Worm (Caenorhabditis elegans) whole organism, late embryonic: ENCODE measurements around the gene sdz-21.
A peak's percentile ranks its signal among the peaks of the same experiment; 100 is the strongest.

Experiments
- C08G9.2 ChIP-seq: sonication (generic microtip); optimal IDR thresholded peaks from 2 replicates; lab custom pipeline; 2016; ENCODE audit warnings: mild to moderate bottlenecking, missing genetic modification characterization, moderate library complexity, missing compliant biosample characterization
- F13H6.1 ChIP-seq: sonication (generic microtip); optimal IDR thresholded peaks from 2 replicates; lab custom pipeline; 2016; ENCODE audit warnings: missing genetic modification characterization, missing compliant biosample characterization
- K09A11.1 ChIP-seq: sonication (generic microtip); optimal IDR thresholded peaks from 2 replicates; lab custom pipeline; 2017; ENCODE audit warnings: antibody characterized with exemption, mild to moderate bottlenecking, missing genetic modification characterization, missing compliant biosample characterization; ENCODE audit not compliant: insufficient read depth
- T23F11.4 ChIP-seq: fragments of 200-800 bp; sonication (Bioruptor generic); optimal IDR thresholded peaks from 2 replicates; lab custom pipeline; 2018; ENCODE audit warnings: mild to moderate bottlenecking, missing genetic modification characterization, missing compliant biosample characterization
- Y22D7AL.16 ChIP-seq: sonication (generic microtip); optimal IDR thresholded peaks from 2 replicates; lab custom pipeline; 2016; ENCODE audit warnings: missing genetic modification characterization, missing compliant biosample characterization
- ama-1 ChIP-seq: fragments of 150-350 bp; optimal IDR thresholded peaks from 2 replicates; lab custom pipeline; 2014
- ceh-14 ChIP-seq: sonication (generic microtip); optimal IDR thresholded peaks from 2 replicates; lab custom pipeline; 2016; ENCODE audit warnings: missing genotype, missing genetic modification characterization, missing compliant biosample characterization
- ceh-18 ChIP-seq: sonication (generic microtip); optimal IDR thresholded peaks from 2 replicates; lab custom pipeline; 2016; ENCODE audit warnings: missing genetic modification characterization, missing compliant biosample characterization
- ceh-19 ChIP-seq: fragments of 200-800 bp; sonication (Bioruptor generic); optimal IDR thresholded peaks from 2 replicates; lab custom pipeline; 2018; ENCODE audit warnings: mild to moderate bottlenecking, missing genetic modification characterization, missing compliant biosample characterization
- ceh-2 ChIP-seq: sonication (generic microtip); optimal IDR thresholded peaks from 2 replicates; lab custom pipeline; 2016; ENCODE audit warnings: missing genotype, missing genetic modification characterization, missing compliant biosample characterization
- ceh-22 ChIP-seq: sonication (generic microtip); optimal IDR thresholded peaks from 2 replicates; lab custom pipeline; 2017; ENCODE audit warnings: missing biosample characterization, missing genetic modification characterization
- ceh-24 ChIP-seq: sonication (generic microtip); optimal IDR thresholded peaks from 2 replicates; lab custom pipeline; 2016; ENCODE audit warnings: mild to moderate bottlenecking, missing genetic modification characterization, missing compliant biosample characterization
- ceh-30 ChIP-seq: fragments of 150-350 bp; optimal IDR thresholded peaks from 2 replicates; lab custom pipeline; 2014; ENCODE audit warnings: missing biosample characterization, missing genetic modification characterization
- ceh-31 ChIP-seq: sonication (generic microtip); optimal IDR thresholded peaks from 2 replicates; lab custom pipeline; 2016; ENCODE audit warnings: missing genetic modification characterization, missing compliant biosample characterization
- ceh-45 ChIP-seq: fragments of 200-800 bp; sonication (Bioruptor generic); IDR thresholded peaks from 2 replicates; pipeline ENCODE4 v1.3.6; 2022; ENCODE audit warnings: missing genetic modification reagents, missing genetic modification characterization, missing compliant biosample characterization
- ceh-48 ChIP-seq: sonication (generic microtip); optimal IDR thresholded peaks from 2 replicates; lab custom pipeline; 2016; ENCODE audit warnings: missing genetic modification characterization, inconsistent platforms, missing compliant biosample characterization
- ceh-6 ChIP-seq: fragments of 200-800 bp; sonication (Bioruptor generic); optimal IDR thresholded peaks from 2 replicates; lab custom pipeline; 2018; ENCODE audit warnings: mild to moderate bottlenecking, missing genetic modification characterization, missing compliant biosample characterization
- ceh-9 ChIP-seq: sonication (generic microtip); optimal IDR thresholded peaks from 2 replicates; lab custom pipeline; 2016; ENCODE audit warnings: mild to moderate bottlenecking, missing genetic modification characterization, inconsistent platforms, missing compliant biosample characterization
- dve-1 ChIP-seq: sonication (generic microtip); optimal IDR thresholded peaks from 2 replicates; lab custom pipeline; 2017; ENCODE audit warnings: antibody characterized with exemption, mild to moderate bottlenecking, missing genetic modification characterization, missing compliant biosample characterization
- elt-2 ChIP-seq: sonication (generic microtip); optimal IDR thresholded peaks from 2 replicates; lab custom pipeline; 2016; ENCODE audit warnings: missing genetic modification reagents, missing genetic modification characterization, missing compliant biosample characterization
- elt-4 ChIP-seq: sonication (generic microtip); optimal IDR thresholded peaks from 2 replicates; lab custom pipeline; 2016; ENCODE audit warnings: missing genetic modification characterization, missing compliant biosample characterization
- ets-4 ChIP-seq: sonication (generic microtip); optimal IDR thresholded peaks from 2 replicates; lab custom pipeline; 2016; ENCODE audit warnings: missing genetic modification characterization, missing compliant biosample characterization
- eyg-1 ChIP-seq: sonication (generic microtip); optimal IDR thresholded peaks from 2 replicates; lab custom pipeline; 2016; ENCODE audit warnings: missing genotype, missing genetic modification characterization, missing compliant biosample characterization
- fax-1 ChIP-seq: sonication (generic microtip); optimal IDR thresholded peaks from 2 replicates; lab custom pipeline; 2016; ENCODE audit warnings: missing genotype, missing genetic modification characterization, missing compliant biosample characterization
- fkh-10 ChIP-seq: fragments of 150-350 bp; optimal IDR thresholded peaks from 2 replicates; lab custom pipeline; 2014; ENCODE audit warnings: missing biosample characterization, missing genetic modification reagents, missing genetic modification characterization
- fkh-6 ChIP-seq: sonication (generic microtip); optimal IDR thresholded peaks from 2 replicates; lab custom pipeline; 2016; ENCODE audit warnings: missing genetic modification characterization, missing compliant biosample characterization
- gmeb-2 ChIP-seq: sonication (generic microtip); optimal IDR thresholded peaks from 2 replicates; lab custom pipeline; 2016; ENCODE audit warnings: missing genetic modification characterization, inconsistent platforms, missing compliant biosample characterization
- hlh-13 ChIP-seq: fragments of 200-800 bp; sonication (Bioruptor generic); optimal IDR thresholded peaks from 2 replicates; lab custom pipeline; 2018; ENCODE audit warnings: mild to moderate bottlenecking, missing genetic modification characterization, missing compliant biosample characterization
- hlh-15 ChIP-seq: sonication (generic microtip); optimal IDR thresholded peaks from 2 replicates; lab custom pipeline; 2016; ENCODE audit warnings: missing genetic modification characterization, missing compliant biosample characterization
- hlh-30 ChIP-seq: sonication (generic microtip); optimal IDR thresholded peaks from 2 replicates; lab custom pipeline; 2017; ENCODE audit warnings: antibody characterized with exemption, missing genetic modification characterization, missing compliant biosample characterization; ENCODE audit not compliant: insufficient read depth
- hlh-6 ChIP-seq: sonication (generic microtip); optimal IDR thresholded peaks from 2 replicates; lab custom pipeline; 2016; ENCODE audit warnings: missing genotype, missing genetic modification characterization, missing compliant biosample characterization
- hlh-8 ChIP-seq: sonication (generic microtip); optimal IDR thresholded peaks from 2 replicates; lab custom pipeline; 2016; ENCODE audit warnings: missing genotype, missing genetic modification characterization, missing compliant biosample characterization
- lim-6 ChIP-seq: sonication (generic microtip); optimal IDR thresholded peaks from 2 replicates; lab custom pipeline; 2016; ENCODE audit warnings: missing genetic modification characterization, missing compliant biosample characterization
- lin-11 ChIP-seq: fragments of 200-800 bp; sonication (Bioruptor generic); optimal IDR thresholded peaks from 2 replicates; lab custom pipeline; 2018; ENCODE audit warnings: mild to moderate bottlenecking, missing genetic modification characterization, missing compliant biosample characterization
- madf-2 ChIP-seq: sonication (generic microtip); optimal IDR thresholded peaks from 2 replicates; lab custom pipeline; 2017; ENCODE audit warnings: missing genetic modification characterization, missing compliant biosample characterization
- mec-3 ChIP-seq: sonication (generic microtip); optimal IDR thresholded peaks from 2 replicates; lab custom pipeline; 2016; ENCODE audit warnings: borderline replicate concordance, missing genetic modification characterization, missing compliant biosample characterization
- nfya-1 ChIP-seq: sonication (generic microtip); optimal IDR thresholded peaks from 2 replicates; lab custom pipeline; 2017; ENCODE audit warnings: missing genetic modification characterization, mild to moderate bottlenecking, missing compliant biosample characterization, antibody characterized with exemption, moderate library complexity
- nhr-11 ChIP-seq: fragments of 150-350 bp; optimal IDR thresholded peaks from 2 replicates; lab custom pipeline; 2014; ENCODE audit warnings: missing biosample characterization, missing genetic modification characterization
- npax-4 ChIP-seq: sonication (generic microtip); optimal IDR thresholded peaks from 2 replicates; lab custom pipeline; 2016; ENCODE audit warnings: missing genetic modification characterization, missing compliant biosample characterization
- odd-2 ChIP-seq: sonication (generic microtip); optimal IDR thresholded peaks from 2 replicates; lab custom pipeline; 2017; ENCODE audit warnings: antibody characterized with exemption, mild to moderate bottlenecking, missing genetic modification characterization, missing compliant biosample characterization
- pag-3 ChIP-seq: sonication (generic microtip); optimal IDR thresholded peaks from 2 replicates; lab custom pipeline; 2016; ENCODE audit warnings: missing compliant biosample characterization, missing genetic modification characterization, borderline replicate concordance
- pha-2 ChIP-seq: sonication (generic microtip); optimal IDR thresholded peaks from 2 replicates; lab custom pipeline; 2017; ENCODE audit warnings: mild to moderate bottlenecking, missing genetic modification characterization, missing compliant biosample characterization
- pqm-1 ChIP-seq: sonication (generic microtip); optimal IDR thresholded peaks from 2 replicates; lab custom pipeline; 2016; ENCODE audit warnings: missing genetic modification characterization, missing compliant biosample characterization
- pros-1 ChIP-seq: fragments of 150-350 bp; optimal IDR thresholded peaks from 2 replicates; lab custom pipeline; 2014; ENCODE audit warnings: missing biosample characterization, missing genetic modification reagents, missing genetic modification characterization
- sdc-2 ChIP-seq: sonication (generic microtip); optimal IDR thresholded peaks from 2 replicates; lab custom pipeline; 2016; ENCODE audit warnings: missing genotype, missing genetic modification characterization, missing compliant biosample characterization
- sox-2 ChIP-seq: fragments of 200-800 bp; sonication (Bioruptor generic); IDR thresholded peaks from 2 replicates; pipeline ENCODE4 v1.3.6; 2022; ENCODE audit warnings: missing genetic modification reagents, missing genetic modification characterization, missing compliant biosample characterization
- sox-4 ChIP-seq: sonication (generic microtip); optimal IDR thresholded peaks from 2 replicates; lab custom pipeline; 2017; ENCODE audit warnings: mild to moderate bottlenecking, missing genetic modification characterization, inconsistent platforms, missing compliant biosample characterization
- tbx-2 ChIP-seq: sonication (generic microtip); optimal IDR thresholded peaks from 2 replicates; lab custom pipeline; 2016; ENCODE audit warnings: missing genetic modification characterization, missing compliant biosample characterization
- tbx-7 ChIP-seq: sonication (generic microtip); optimal IDR thresholded peaks from 2 replicates; lab custom pipeline; 2016; ENCODE audit warnings: missing genotype, missing genetic modification characterization, missing compliant biosample characterization
- ttx-3 ChIP-seq: sonication (generic microtip); optimal IDR thresholded peaks from 2 replicates; lab custom pipeline; 2016; ENCODE audit warnings: missing genetic modification reagents, missing genetic modification characterization, missing compliant biosample characterization
- unc-3 ChIP-seq, 2 experiments: fragments of 200-800 bp in 1 of 2; sonication (Bioruptor generic) in 1 of 2; sonication (generic microtip) in 1 of 2; conservative IDR thresholded peaks in 1 of 2; optimal IDR thresholded peaks in 1 of 2; 2 replicates each; pipeline versions ENCODE4 v1.3.6 to Lab custom; 2016 to 2022; ENCODE audit warnings: missing compliant biosample characterization in 2 of 2, missing genetic modification characterization in 2 of 2, missing genetic modification reagents in 1 of 2
- unc-55 ChIP-seq: sonication (generic microtip); optimal IDR thresholded peaks from 2 replicates; lab custom pipeline; 2017; ENCODE audit warnings: missing biosample characterization, missing genetic modification reagents, missing genetic modification characterization
- zip-5 ChIP-seq: sonication (generic microtip); optimal IDR thresholded peaks from 2 replicates; lab custom pipeline; 2016; ENCODE audit warnings: missing genetic modification characterization, missing compliant biosample characterization

sdz-21 gene

ce11 chrIII:5678935-5679334 is 22.1 kb upstream of the sdz-21 start, which contains the start of the genes ska-3 and rps-12:
ska-3 (minus strand) TSS chrIII:5679005.
rps-12 (plus strand) TSS chrIII:5679298.
- peak; percentile 34 for TF ChIP-seq pqm-1 (tag; lab: Kevin White, UChicago)
- TF ChIP-seq elt-4, result no peak
- TF ChIP-seq hlh-13 (GFP tag; lab: Kevin White, UChicago), result no peak
- no peak for TF ChIP-seq odd-2 (tag; lab: Kevin White, UChicago)
- TF ChIP-seq hlh-6 (tag; lab: Kevin White, UChicago), result no peak
- no peak for TF ChIP-seq ceh-45 (GFP tag; lab: Robert Waterston, UW)
- no peak for TF ChIP-seq npax-4 (tag; lab: Kevin White, UChicago)
- no peak for TF ChIP-seq ceh-24 (tag; lab: Kevin White, UChicago)
- TF ChIP-seq sox-4, result no peak
- TF ChIP-seq dve-1 (tag; lab: Kevin White, UChicago), result peak; percentile 95
- TF ChIP-seq ttx-3 (tag; lab: Kevin White, UChicago), result peak; percentile 6
- TF ChIP-seq Y22D7AL.16 (tag; lab: Kevin White, UChicago), result no peak
- TF ChIP-seq ceh-30 (tag; lab: Kevin White, UChicago), result peak; percentile 64
- no peak for TF ChIP-seq fax-1 (tag; lab: Kevin White, UChicago)
- no peak for TF ChIP-seq gmeb-2
- no peak for TF ChIP-seq mec-3 (tag; lab: Kevin White, UChicago)
- TF ChIP-seq F13H6.1 (tag; lab: Kevin White, UChicago), result peak; percentile 21
- TF ChIP-seq lin-11 (tag; lab: Kevin White, UChicago), result no peak
- no peak for TF ChIP-seq fkh-6 (tag; lab: Kevin White, UChicago)
- no peak for TF ChIP-seq pag-3 (tag; lab: Kevin White, UChicago)
- peak; percentile 94 for TF ChIP-seq ceh-18
- TF ChIP-seq elt-2 (tag; lab: Kevin White, UChicago), result peak; percentile 69
- peak; percentile 78 for TF ChIP-seq nhr-11
- peak; percentile 96 for TF ChIP-seq nfya-1 (tag; lab: Kevin White, UChicago)
- no peak for TF ChIP-seq zip-5 (tag; lab: Kevin White, UChicago)
- no peak for TF ChIP-seq lim-6 (tag; lab: Kevin White, UChicago)
- TF ChIP-seq K09A11.1 (tag; lab: Kevin White, UChicago), result peak; percentile 52
- peak; percentile 43 for TF ChIP-seq hlh-8
- TF ChIP-seq ceh-31 (tag; lab: Kevin White, UChicago), result peak; percentile 89
- no peak for TF ChIP-seq ceh-19 (GFP tag; lab: Kevin White, UChicago)
- TF ChIP-seq ceh-48, result peak; percentile 82
- TF ChIP-seq ceh-6 (GFP tag; lab: Kevin White, UChicago), result no peak
- peak; percentile 35 for TF ChIP-seq C08G9.2 (tag; lab: Kevin White, UChicago)
- peak; percentile 74 for TF ChIP-seq pros-1 (tag; lab: Kevin White, UChicago)
- TF ChIP-seq ets-4, result peak; percentile 95
- TF ChIP-seq sox-2 (GFP tag; lab: Robert Waterston, UW), result peak; percentile 24; the same call in 1 of the 2 replicates
- TF ChIP-seq tbx-2 (tag; lab: Kevin White, UChicago), result peak; percentile 94
- TF ChIP-seq ceh-22, result no peak
- TF ChIP-seq madf-2 (tag; lab: Kevin White, UChicago), result peak; percentile 56
- TF ChIP-seq fkh-10 (GFP tag; lab: Kevin White, UChicago), result no peak
- TF ChIP-seq hlh-30 (tag; lab: Kevin White, UChicago), result peak; percentile 70
- TF ChIP-seq pha-2, result peak; percentile 55
- TF ChIP-seq ceh-14 (tag; lab: Kevin White, UChicago), result peak; percentile 62
- no peak for TF ChIP-seq ama-1
- no peak for TF ChIP-seq unc-3 (GFP tag; conservative IDR thresholded peaks at IDR 0.05; lab: Robert Waterston, UW)
- peak; percentile 56 for TF ChIP-seq unc-3 (tag; optimal IDR thresholded peaks at IDR 0.05; lab: Kevin White, UChicago)
- no peak for TF ChIP-seq eyg-1
- no peak for TF ChIP-seq hlh-15 (tag; lab: Kevin White, UChicago)
- peak; percentile 28 for TF ChIP-seq sdc-2
- TF ChIP-seq T23F11.4, result no peak
- no peak for TF ChIP-seq ceh-9 (tag; lab: Kevin White, UChicago)
- peak; percentile 74 for TF ChIP-seq unc-55
- TF ChIP-seq ceh-2 (tag; lab: Kevin White, UChicago), result peak; percentile 59
- peak; percentile 41 for TF ChIP-seq tbx-7 (tag; lab: Kevin White, UChicago)
